Worm (Caenorhabditis elegans) whole organism, early embryonic: ENCODE measurements around the gene twk-3.

ENCODE experiments used
- B0310.2 ChIP-seq: sonication (generic microtip); optimal IDR thresholded peaks from 2 replicates; lab custom pipeline; 2016; ENCODE audit warnings: mild to moderate bottlenecking, missing genetic modification characterization, missing compliant biosample characterization
- F13C5.2 ChIP-seq: sonication (generic microtip); optimal IDR thresholded peaks from 2 replicates; lab custom pipeline; 2017; ENCODE audit warnings: mild to moderate bottlenecking, missing genetic modification characterization, inconsistent platforms, missing compliant biosample characterization
- aly-1 ChIP-seq: sonication (generic microtip); optimal IDR thresholded peaks from 2 replicates; lab custom pipeline; 2016; ENCODE audit warnings: missing genetic modification characterization, missing compliant biosample characterization
- ama-1 ChIP-seq: fragments of 150-350 bp; optimal IDR thresholded peaks from 2 replicates; lab custom pipeline; 2014
- ceh-13 ChIP-seq: fragments of 200-800 bp; sonication (Bioruptor generic); optimal IDR thresholded peaks from 2 replicates; lab custom pipeline; 2018; ENCODE audit warnings: mild to moderate bottlenecking, missing genetic modification characterization, missing compliant biosample characterization
- ceh-36 ChIP-seq: sonication (generic microtip); optimal IDR thresholded peaks from 2 replicates; lab custom pipeline; 2016; ENCODE audit warnings: missing genetic modification characterization, inconsistent platforms, missing compliant biosample characterization
- ets-7 ChIP-seq: sonication (generic microtip); optimal IDR thresholded peaks from 2 replicates; lab custom pipeline; 2016; ENCODE audit warnings: missing genotype, missing genetic modification characterization, missing compliant biosample characterization
- flt-1 ChIP-seq: fragments of 200-800 bp; sonication (Bioruptor generic); IDR thresholded peaks from 2 replicates; pipeline ENCODE4 v1.3.6; 2022; ENCODE audit warnings: missing genetic modification characterization, missing compliant biosample characterization
- hmbx-1 ChIP-seq: sonication (generic microtip); optimal IDR thresholded peaks from 2 replicates; lab custom pipeline; 2016; ENCODE audit warnings: mild to moderate bottlenecking, missing genetic modification characterization, missing compliant biosample characterization
- hmg-4 ChIP-seq: fragments of 200-800 bp; sonication (Bioruptor generic); optimal IDR thresholded peaks from 2 replicates; lab custom pipeline; 2018; ENCODE audit warnings: mild to moderate bottlenecking, missing genetic modification characterization, missing compliant biosample characterization
- hnd-1 ChIP-seq: sonication (generic microtip); optimal IDR thresholded peaks from 2 replicates; lab custom pipeline; 2016; ENCODE audit warnings: missing genetic modification characterization, missing compliant biosample characterization
- pes-1 ChIP-seq: fragments of 200-800 bp; sonication (Bioruptor generic); IDR thresholded peaks from 2 replicates; pipeline ENCODE4 v1.3.6; 2022; ENCODE audit warnings: missing genetic modification reagents, missing genetic modification characterization, missing compliant biosample characterization
- scrt-1 ChIP-seq: fragments of 200-800 bp; sonication (Bioruptor generic); IDR thresholded peaks from 2 replicates; pipeline ENCODE4 v1.3.6; 2022; ENCODE audit warnings: missing genetic modification characterization, missing compliant biosample characterization
- sea-1 ChIP-seq: fragments of 200-800 bp; sonication (Bioruptor generic); conservative IDR thresholded peaks from 2 replicates; pipeline ENCODE4 v1.3.6; 2022; ENCODE audit warnings: missing genetic modification characterization, missing compliant biosample characterization
- tbx-11 ChIP-seq: fragments of 200-800 bp; sonication (Bioruptor generic); IDR thresholded peaks from 2 replicates; pipeline ENCODE4 v1.3.6; 2022; ENCODE audit warnings: missing genetic modification characterization, missing compliant biosample characterization
- tbx-37 ChIP-seq: fragments of 200-800 bp; sonication (Bioruptor generic); conservative IDR thresholded peaks from 2 replicates; pipeline ENCODE4 v1.3.6; 2022; ENCODE audit warnings: missing genetic modification reagents, missing genetic modification characterization, missing compliant biosample characterization
- tra-4 ChIP-seq: sonication (generic microtip); optimal IDR thresholded peaks from 2 replicates; lab custom pipeline; 2017; ENCODE audit warnings: missing genetic modification characterization, missing compliant biosample characterization

twk-3 gene

ce11 chrII:8173449-8173848, 39.1 kb downstream of the twk-3 start, which contains the start of the genes decr-1.3 and T05C12.1:
decr-1.3 (minus strand) TSS chrII:8173549.
T05C12.1 (plus strand) TSS chrII:8173680.
- TF ChIP-seq tra-4 (tag; lab: Kevin White, UChicago) (no peak), scrt-1 (no peak), hmbx-1 (no peak), ama-1 (lab: Kevin White, UChicago) (no peak), ets-7 (tag; lab: Kevin White, UChicago) (no peak), F13C5.2 (no peak), tbx-37 (GFP tag; lab: Robert Waterston, UW) (no peak)

ce11 chrII:8170374-8170773, 42.2 kb downstream of the twk-3 start, which contains the start of gene T05C12.11:
T05C12.11 (minus strand) TSS chrII:8170474.
- TF ChIP-seq pes-1 (GFP tag; lab: Robert Waterston, UW) = no peak
- no peak for TF ChIP-seq hnd-1 (tag; lab: Kevin White, UChicago)
- TF ChIP-seq ceh-13 (GFP tag; lab: Kevin White, UChicago) = no peak

- no peak for TF ChIP-seq tra-4 (tag; lab: Kevin White, UChicago)
- no peak for TF ChIP-seq tbx-11 (GFP tag; lab: Robert Waterston, UW)
Observed at ce11 chrII:8169283-8169682, 43.3 kb downstream of the twk-3 start, which contains the start of gene T05C12.15. T05C12.15 (plus strand) TSS chrII:8169583.

ce11 chrII:8162120-8162648, 50.4 kb downstream of the twk-3 start, which contains the start of the genes emb-27 and rrf-3:
emb-27 (minus strand) TSS chrII:8162170.
rrf-3 (plus strand) TSS chrII:8162465.
- TF ChIP-seq flt-1 (GFP tag; lab: Robert Waterston, UW) (no peak), ets-7 (tag; lab: Kevin White, UChicago) (no peak), hmg-4 (GFP tag; lab: Kevin White, UChicago) (no peak), ceh-13 (GFP tag; lab: Kevin White, UChicago) (no peak), hnd-1 (tag; lab: Kevin White, UChicago) (no peak), ceh-36 (no peak)

- TF ChIP-seq ama-1 (lab: Kevin White, UChicago) (no peak), pes-1 (GFP tag; lab: Robert Waterston, UW) (no peak), sea-1 (GFP tag; lab: Robert Waterston, UW) (no peak), B0310.2 (tag; lab: Kevin White, UChicago) (no peak), tra-4 (tag; lab: Kevin White, UChicago) (no peak), F13C5.2 (no peak), ceh-36 (no peak), aly-1 (no peak), hmg-4 (GFP tag; lab: Kevin White, UChicago) (no peak), ets-7 (tag; lab: Kevin White, UChicago) (no peak), flt-1 (GFP tag; lab: Robert Waterston, UW) (no peak), ceh-13 (GFP tag; lab: Kevin White, UChicago) (no peak), tbx-11 (GFP tag; lab: Robert Waterston, UW) (no peak), hnd-1 (tag; lab: Kevin White, UChicago) (no peak), hmbx-1 (no peak), tbx-37 (GFP tag; lab: Robert Waterston, UW) (no peak)
Observed at ce11 chrII:8160916-8161315, 51.7 kb downstream of the twk-3 start.
